Worm (Caenorhabditis elegans) whole organism, L1 larva: Measurements from ENCODE around the gene Y6D1A.1.
A peak's percentile ranks its signal among the peaks of the same experiment; 100 is the strongest.

ENCODE experiments used
- C04F5.9 ChIP-seq: sonication (generic microtip); optimal IDR thresholded peaks from 2 replicates; lab custom pipeline; 2016; ENCODE audit warnings: missing genetic modification characterization, missing compliant biosample characterization
- C34B4.2 ChIP-seq: sonication (generic microtip); optimal IDR thresholded peaks from 2 replicates; lab custom pipeline; 2017; ENCODE audit warnings: mild to moderate bottlenecking, missing genetic modification characterization, missing compliant biosample characterization
- aha-1 ChIP-seq: fragments of 150-350 bp; optimal IDR thresholded peaks from 2 replicates; lab custom pipeline; 2014; ENCODE audit warnings: missing biosample characterization, missing genetic modification characterization
- aly-2 ChIP-seq: fragments of 150-350 bp; optimal IDR thresholded peaks from 2 replicates; lab custom pipeline; 2014; ENCODE audit warnings: missing biosample characterization, missing genetic modification characterization
- blmp-1 ChIP-seq: fragments of 150-350 bp; optimal IDR thresholded peaks from 2 replicates; lab custom pipeline; 2014; ENCODE audit warnings: missing biosample characterization, missing genetic modification characterization
- ceh-82 ChIP-seq, 3 experiments: fragments of 150-350 bp in 1 of 3; sonication (generic microtip) in 2 of 3; optimal IDR thresholded peaks; 2 replicates each; lab custom pipeline; 2014 to 2017; ENCODE audit warnings: missing biosample characterization in 3 of 3, missing genetic modification characterization in 3 of 3
- dpl-1 ChIP-seq, 3 experiments: fragments of 150-350 bp in 2 of 3; sonication (generic microtip) in 1 of 3; optimal IDR thresholded peaks; 2 replicates each; lab custom pipeline; 2014 to 2017; ENCODE audit warnings: missing biosample characterization in 3 of 3, missing genetic modification characterization in 3 of 3, missing genetic modification reagents in 3 of 3
- efl-1 ChIP-seq, 4 experiments: fragments of 150-350 bp; optimal IDR thresholded peaks in 3 of 4; peaks in 1 of 4; 1 replicate in 1 of 4; 2 replicates in 3 of 4; lab custom pipeline; 2014; ENCODE audit warnings: missing biosample characterization in 2 of 4, missing genetic modification characterization in 2 of 4, missing genetic modification reagents in 2 of 4
- efl-3 ChIP-seq: fragments of 200-800 bp; sonication (Bioruptor generic); optimal IDR thresholded peaks from 2 replicates; lab custom pipeline; 2018; ENCODE audit warnings: mild to moderate bottlenecking, missing genetic modification characterization, missing compliant biosample characterization
- egl-27 ChIP-seq, 2 experiments: fragments of 150-350 bp in 1 of 2; sonication (generic microtip); optimal IDR thresholded peaks; 3 replicates each; lab custom pipeline; 2017 to 2018; ENCODE audit warnings: missing biosample characterization in 2 of 2, missing genetic modification characterization in 2 of 2, missing genetic modification reagents in 2 of 2
- elt-2 ChIP-seq: sonication (generic microtip); optimal IDR thresholded peaks from 2 replicates; lab custom pipeline; 2016; ENCODE audit warnings: missing genetic modification characterization, mild to moderate bottlenecking, inconsistent platforms, missing compliant biosample characterization, missing genetic modification reagents
- elt-3 ChIP-seq, 6 experiments: fragments of 150-350 bp in 1 of 6; sonication (generic microtip); optimal IDR thresholded peaks; 2 replicates each; lab custom pipeline; 2017 to 2018; ENCODE audit warnings: missing biosample characterization in 6 of 6, missing genetic modification characterization in 6 of 6, inconsistent platforms in 1 of 6
- fkh-10 ChIP-seq: sonication (generic microtip); optimal IDR thresholded peaks from 2 replicates; lab custom pipeline; 2017; ENCODE audit warnings: missing biosample characterization, missing genetic modification reagents, missing genetic modification characterization
- fos-1 ChIP-seq: fragments of 150-350 bp; optimal IDR thresholded peaks from 2 replicates; lab custom pipeline; 2014; ENCODE audit warnings: missing biosample characterization, missing genetic modification characterization
- grh-1 ChIP-seq: fragments of 200-800 bp; sonication (Bioruptor generic); IDR thresholded peaks from 2 replicates; pipeline ENCODE4 v1.3.6; 2022; ENCODE audit warnings: missing genetic modification reagents, missing genetic modification characterization, missing compliant biosample characterization
- hlh-17 ChIP-seq: fragments of 200-800 bp; sonication (Bioruptor generic); optimal IDR thresholded peaks from 2 replicates; lab custom pipeline; 2018; ENCODE audit warnings: missing genetic modification characterization, mild to moderate bottlenecking, missing compliant biosample characterization, moderate library complexity, borderline replicate concordance
- hlh-4 ChIP-seq: sonication (generic microtip); optimal IDR thresholded peaks from 2 replicates; lab custom pipeline; 2016; ENCODE audit warnings: mild to moderate bottlenecking, missing genetic modification characterization, missing compliant biosample characterization
- jun-1 ChIP-seq: fragments of 150-350 bp; optimal IDR thresholded peaks from 2 replicates; lab custom pipeline; 2014; ENCODE audit warnings: missing biosample characterization, missing genetic modification reagents, missing genetic modification characterization
- lin-13 ChIP-seq: fragments of 150-350 bp; optimal IDR thresholded peaks from 2 replicates; lab custom pipeline; 2014; ENCODE audit warnings: missing biosample characterization, missing genetic modification reagents, missing genetic modification characterization
- lin-14 ChIP-seq: fragments of 200-800 bp; sonication (Bioruptor generic); optimal IDR thresholded peaks from 2 replicates; lab custom pipeline; 2018; ENCODE audit warnings: mild to moderate bottlenecking, missing genetic modification characterization, moderate library complexity, missing compliant biosample characterization
- lin-35 ChIP-seq, 2 experiments: fragments of 150-350 bp; optimal IDR thresholded peaks; 2 replicates each; lab custom pipeline; 2014; ENCODE audit warnings: missing biosample characterization in 2 of 2, missing genetic modification characterization in 2 of 2, missing genetic modification reagents in 2 of 2
- lsy-2 ChIP-seq, 2 experiments: fragments of 150-350 bp; optimal IDR thresholded peaks; 2 replicates each; lab custom pipeline; 2014; ENCODE audit warnings: missing biosample characterization in 2 of 2, missing genetic modification characterization in 2 of 2
- mdl-1 ChIP-seq, 2 experiments: fragments of 150-350 bp; optimal IDR thresholded peaks; 2 replicates each; lab custom pipeline; 2014 to 2017; ENCODE audit warnings: missing biosample characterization in 2 of 2, missing genetic modification characterization in 2 of 2, inconsistent platforms in 1 of 2
- mef-2 ChIP-seq: fragments of 150-350 bp; optimal IDR thresholded peaks from 2 replicates; lab custom pipeline; 2014; ENCODE audit warnings: missing biosample characterization, missing genetic modification characterization
- nhr-19 ChIP-seq: fragments of 200-800 bp; sonication (Bioruptor generic); conservative IDR thresholded peaks from 2 replicates; pipeline ENCODE4 v1.3.6; 2022; ENCODE audit warnings: missing genetic modification characterization, missing compliant biosample characterization
- nhr-20 ChIP-seq: sonication (generic microtip); optimal IDR thresholded peaks from 2 replicates; lab custom pipeline; 2016; ENCODE audit warnings: mild to moderate bottlenecking, missing genetic modification characterization, missing compliant biosample characterization
- nhr-237 ChIP-seq: fragments of 150-350 bp; optimal IDR thresholded peaks from 2 replicates; lab custom pipeline; 2014; ENCODE audit warnings: missing biosample characterization, missing genetic modification characterization
- nhr-47 ChIP-seq: sonication (generic microtip); optimal IDR thresholded peaks from 2 replicates; lab custom pipeline; 2016; ENCODE audit warnings: mild to moderate bottlenecking, missing genetic modification characterization, moderate library complexity, missing compliant biosample characterization
- nhr-71 ChIP-seq: sonication (generic microtip); optimal IDR thresholded peaks from 2 replicates; lab custom pipeline; 2016; ENCODE audit warnings: mild to moderate bottlenecking, missing genetic modification characterization, moderate library complexity, missing compliant biosample characterization
- nhr-77 ChIP-seq: fragments of 150-350 bp; optimal IDR thresholded peaks from 2 replicates; lab custom pipeline; 2014; ENCODE audit warnings: missing biosample characterization, missing genetic modification characterization
- nhr-84 ChIP-seq: sonication (generic microtip); optimal IDR thresholded peaks from 2 replicates; lab custom pipeline; 2017; ENCODE audit warnings: missing biosample characterization, missing genetic modification characterization
- nhr-85 ChIP-seq: sonication (generic microtip); peaks from one replicate; lab custom pipeline; 2016; ENCODE audit warnings: missing genetic modification characterization, inconsistent platforms, missing compliant biosample characterization
- nhr-90 ChIP-seq: sonication (generic microtip); optimal IDR thresholded peaks from 2 replicates; lab custom pipeline; 2016; ENCODE audit warnings: mild to moderate bottlenecking, missing genetic modification characterization, missing compliant biosample characterization; ENCODE audit not compliant: poor library complexity
- snu-23 ChIP-seq: sonication (generic microtip); optimal IDR thresholded peaks from 2 replicates; lab custom pipeline; 2016; ENCODE audit warnings: missing genetic modification characterization, missing compliant biosample characterization
- sox-4 ChIP-seq: sonication (generic microtip); optimal IDR thresholded peaks from 2 replicates; lab custom pipeline; 2016; ENCODE audit warnings: missing genetic modification characterization, missing compliant biosample characterization
- sptf-1 ChIP-seq: fragments of 150-350 bp; optimal IDR thresholded peaks from 2 replicates; lab custom pipeline; 2014; ENCODE audit warnings: missing biosample characterization, missing genetic modification characterization
- swsn-7 ChIP-seq: sonication (generic microtip); optimal IDR thresholded peaks from 2 replicates; lab custom pipeline; 2016; ENCODE audit warnings: missing genetic modification characterization, missing compliant biosample characterization
- tbx-2 ChIP-seq: sonication (generic microtip); optimal IDR thresholded peaks from 2 replicates; lab custom pipeline; 2016; ENCODE audit warnings: missing genetic modification characterization, missing compliant biosample characterization
- tlp-1 ChIP-seq: fragments of 150-350 bp; optimal IDR thresholded peaks from 2 replicates; lab custom pipeline; 2014; ENCODE audit warnings: missing biosample characterization, missing genetic modification characterization
- unc-30 ChIP-seq: sonication (generic microtip); optimal IDR thresholded peaks from 2 replicates; lab custom pipeline; 2017; ENCODE audit warnings: missing biosample characterization, missing genetic modification characterization
- unc-86 ChIP-seq: sonication (generic microtip); optimal IDR thresholded peaks from 2 replicates; lab custom pipeline; 2016; ENCODE audit warnings: missing genetic modification characterization, missing compliant biosample characterization
- ztf-11 ChIP-seq, 2 experiments: sonication (generic microtip); optimal IDR thresholded peaks; 2 replicates each; lab custom pipeline; 2016 to 2017; ENCODE audit warnings: missing genetic modification characterization in 2 of 2, missing biosample characterization in 1 of 2, missing compliant biosample characterization in 1 of 2

The Y6D1A.1 gene

DNA sequence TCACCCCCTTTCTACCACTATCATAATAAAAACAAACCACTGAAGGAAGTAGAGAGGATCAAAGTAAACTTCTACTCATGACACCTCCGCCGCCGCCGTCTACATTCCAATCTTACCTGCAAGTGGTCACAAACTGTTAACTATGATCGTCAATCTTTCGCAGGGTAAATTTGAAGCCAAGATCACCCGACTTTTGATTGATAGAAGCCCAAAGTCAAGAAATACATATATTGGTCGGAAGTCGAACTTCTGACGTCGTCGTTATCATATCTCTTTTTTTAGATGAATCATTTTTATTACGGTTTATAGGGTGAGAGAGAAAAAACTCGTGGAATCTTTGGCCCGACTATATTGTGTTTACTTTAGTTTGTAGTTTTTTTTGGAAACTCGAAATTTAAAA, 14.9 kb upstream of the Y6D1A.1 start (continued):
- TF ChIP-seq nhr-71 (tag; lab: Kevin White, UChicago) (peak; percentile 76), blmp-1 (peak; percentile 47), lin-35 (GFP tag; optimal IDR thresholded peaks at IDR 0.05; lab: Kevin White, UChicago) (peak in 1 of 2 experiments; percentile 17), efl-1 (optimal IDR thresholded peaks at IDR 0.05; lab: Kevin White, UChicago) (no peak), efl-1 (GFP tag; optimal IDR thresholded peaks at IDR 0.05 in 1 of 2; lab: Kevin White, UChicago) (peak in 1 of 2 experiments; percentile 72), aha-1 (tag; lab: Kevin White, UChicago) (no peak), fos-1 (tag; lab: Kevin White, UChicago) (no peak), nhr-47 (tag; lab: Kevin White, UChicago) (peak; percentile 25), snu-23 (GFP tag; lab: Kevin White, UChicago) (peak; percentile 13), jun-1 (no peak)

DNA sequence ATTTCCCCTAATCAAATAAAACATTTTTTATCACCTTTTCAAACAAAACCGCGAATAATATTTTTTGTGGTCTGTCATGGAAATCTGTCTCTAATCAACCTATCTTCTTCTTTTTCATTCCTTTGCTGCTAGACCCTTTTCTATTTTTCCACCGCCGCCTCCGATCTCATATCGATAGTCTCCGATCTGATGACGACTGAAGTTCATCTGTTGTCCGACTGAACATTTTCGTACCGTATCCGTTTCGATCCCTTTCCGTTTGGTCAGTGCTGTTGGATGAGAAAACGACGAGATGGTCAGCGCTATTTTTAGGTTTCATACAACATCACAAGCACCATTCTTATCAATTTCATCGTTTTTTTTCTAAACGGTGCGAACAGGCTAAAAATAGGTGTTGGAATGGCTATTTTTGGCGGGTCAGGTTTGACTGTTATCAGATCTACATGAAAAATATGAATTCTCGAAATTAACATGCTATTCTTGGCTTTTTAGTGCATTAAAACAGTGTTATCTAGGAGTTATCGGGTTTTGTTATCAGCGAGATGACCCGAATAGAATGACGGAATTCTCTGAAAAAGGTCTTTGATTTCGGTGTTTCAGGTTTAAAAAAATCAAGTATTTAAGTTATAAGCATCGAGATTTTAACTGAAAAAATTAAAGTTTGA, 13.3 kb upstream of the Y6D1A.1 start:
- TF ChIP-seq nhr-19 (GFP tag; lab: Robert Waterston, UW): peak; percentile 62
- no peak for TF ChIP-seq nhr-84 (tag; lab: Kevin White, UChicago)
- peak in 1 of 2 experiments; percentile 27 for TF ChIP-seq mdl-1 (tag; optimal IDR thresholded peaks at IDR 0.05; lab: Kevin White, UChicago)
- no peak for TF ChIP-seq ztf-11 (tag; optimal IDR thresholded peaks at IDR 0.05; lab: Kevin White, UChicago)
- TF ChIP-seq efl-1 (optimal IDR thresholded peaks at IDR 0.05; lab: Kevin White, UChicago): no peak
- TF ChIP-seq efl-1 (GFP tag; optimal IDR thresholded peaks at IDR 0.05 in 1 of 2; lab: Kevin White, UChicago): peak in 1 of 2 experiments; percentile 76
- no peak for TF ChIP-seq ceh-82 (tag; optimal IDR thresholded peaks at IDR 0.05; lab: Kevin White, UChicago)
- peak; percentile 98 for TF ChIP-seq nhr-85 (tag; lab: Kevin White, UChicago)
- TF ChIP-seq nhr-47 (tag; lab: Kevin White, UChicago): no peak
- TF ChIP-seq unc-30 (tag; lab: Kevin White, UChicago): no peak
- TF ChIP-seq nhr-90 (tag; lab: Kevin White, UChicago): peak; percentile 40
- no peak for TF ChIP-seq nhr-237
- TF ChIP-seq mef-2 (tag; lab: Kevin White, UChicago): peak; percentile 19
- no peak for TF ChIP-seq egl-27 (tag; optimal IDR thresholded peaks at IDR 0.05; lab: Kevin White, UChicago)
- TF ChIP-seq blmp-1: peak; percentile 75
- no peak for TF ChIP-seq C04F5.9 (tag; lab: Kevin White, UChicago)
- TF ChIP-seq hlh-17 (GFP tag; lab: Kevin White, UChicago): no peak
- peak; percentile 52 for TF ChIP-seq tbx-2 (tag; lab: Kevin White, UChicago)
- no peak for TF ChIP-seq sox-4
- peak; percentile 83 for TF ChIP-seq lin-14 (GFP tag; lab: Kevin White, UChicago)
- TF ChIP-seq swsn-7 (tag; lab: Kevin White, UChicago): no peak
- TF ChIP-seq snu-23 (GFP tag; lab: Kevin White, UChicago): peak; percentile 49
- peak; percentile 78 for TF ChIP-seq elt-2
- TF ChIP-seq tlp-1: no peak
- TF ChIP-seq unc-86 (tag; lab: Kevin White, UChicago): no peak
- TF ChIP-seq aha-1 (tag; lab: Kevin White, UChicago): no peak
- peak in 1 of 2 experiments; percentile 24 for TF ChIP-seq lsy-2 (tag; optimal IDR thresholded peaks at IDR 0.05; lab: Kevin White, UChicago)
- no peak for TF ChIP-seq dpl-1 (GFP tag; optimal IDR thresholded peaks at IDR 0.05; lab: Kevin White, UChicago)
- peak; percentile 75 for TF ChIP-seq nhr-20 (tag; lab: Kevin White, UChicago)
- no peak for TF ChIP-seq fkh-10 (GFP tag; lab: Kevin White, UChicago)
- peak; percentile 26; the same call in 1 of the 2 replicates for TF ChIP-seq grh-1
- peak in 5 of 6 experiments; percentile 27 to 90 (median 68) for TF ChIP-seq elt-3 (tag; optimal IDR thresholded peaks at IDR 0.05; lab: Kevin White, UChicago)
- no peak for TF ChIP-seq nhr-77 (tag; lab: Kevin White, UChicago)
- TF ChIP-seq lin-13 (GFP tag; lab: Kevin White, UChicago): no peak
- no peak for TF ChIP-seq efl-3 (GFP tag; lab: Kevin White, UChicago)
- TF ChIP-seq C34B4.2: no peak
- peak in 1 of 2 experiments; percentile 52 for TF ChIP-seq lin-35 (GFP tag; optimal IDR thresholded peaks at IDR 0.05; lab: Kevin White, UChicago)
- TF ChIP-seq aly-2 (tag; lab: Kevin White, UChicago): no peak
- TF ChIP-seq sptf-1 (tag; lab: Kevin White, UChicago): no peak
- no peak for TF ChIP-seq hlh-4 (tag; lab: Kevin White, UChicago)
- TF ChIP-seq nhr-71 (tag; lab: Kevin White, UChicago): peak; percentile 73
